Fruit fly (Drosophila melanogaster): Measurements from ENCODE around the gene pasi1.

Gene pasi1

DNA sequence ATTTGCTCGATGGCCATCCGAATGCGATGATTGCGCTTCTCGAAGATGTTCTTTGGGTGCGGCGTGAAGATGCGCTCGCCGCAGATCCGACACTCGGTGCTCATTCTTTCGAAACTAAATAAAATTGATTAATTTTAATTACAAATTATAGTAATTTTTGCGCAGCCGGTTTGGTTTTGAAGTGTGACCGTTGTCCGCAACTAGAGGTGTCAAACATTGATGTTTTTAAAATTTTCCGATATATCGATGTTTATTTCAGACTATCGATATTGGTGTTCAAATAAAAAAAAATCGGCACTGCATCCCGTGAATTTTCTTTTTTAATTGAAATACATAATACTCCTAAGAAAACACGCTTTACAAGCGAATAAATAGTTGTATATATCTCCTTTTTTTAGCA lies 14.1 kb downstream of the pasi1 start, which contains the start of gene Odj (continued):
- TF ChIP-seq CG11085 (GFP tag; IDR thresholded peaks at IDR 0.05) (no peak), Meics (GFP tag; optimal IDR thresholded peaks at IDR 0.05) (no peak), lov (optimal IDR thresholded peaks at IDR 0.05) (no peak), lov (GFP tag; IDR thresholded peaks at IDR 0.05) (no peak), pho (GFP tag; optimal IDR thresholded peaks at IDR 0.05) (peak; percentile 4), sug (tag; optimal IDR thresholded peaks at IDR 0.05) (peak; percentile 17), CG11560 (tag; IDR thresholded peaks at IDR 0.05) (no peak), Asciz (GFP tag; optimal IDR thresholded peaks at IDR 0.05) (no peak), CG4707 (GFP tag; optimal IDR thresholded peaks at IDR 0.05) (no peak), HLH4C (GFP tag; IDR thresholded peaks at IDR 0.05; ENCODE audit: partially characterized antibody) (peak; percentile 88), h (optimal IDR thresholded peaks at IDR 0.05) (no peak), pfk (GFP tag; optimal IDR thresholded peaks at IDR 0.05) (no peak), CG15479 (GFP tag; optimal IDR thresholded peaks at IDR 0.05) (no peak), CG43689 (GFP tag; IDR thresholded peaks at IDR 0.05) (no peak), CG6791 (GFP tag; IDR thresholded peaks at IDR 0.05; ENCODE audit: partially characterized antibody) (peak; percentile 94), gt (GFP tag; IDR thresholded peaks at IDR 0.05) (no peak), Oli (tag; optimal IDR thresholded peaks at IDR 0.05) (no peak), CG9215 (GFP tag; IDR thresholded peaks at IDR 0.05) (no peak), shn (GFP tag; optimal IDR thresholded peaks at IDR 0.05) (no peak), Dbx (GFP tag; IDR thresholded peaks at IDR 0.05) (no peak), CG12942 (GFP tag; optimal IDR thresholded peaks at IDR 0.05) (no peak), jumu (GFP tag; optimal IDR thresholded peaks at IDR 0.05) (no peak), CG7987 (GFP tag; optimal IDR thresholded peaks at IDR 0.05) (no peak), bbx (GFP tag; IDR thresholded peaks at IDR 0.05; ENCODE audit: partially characterized antibody) (peak; percentile 96), CG9817 (tag; optimal IDR thresholded peaks at IDR 0.05) (no peak), dan (GFP tag; IDR thresholded peaks at IDR 0.05) (no peak), dmrt99B (tag; optimal IDR thresholded peaks at IDR 0.05) (no peak), CTCF (GFP tag; optimal IDR thresholded peaks at IDR 0.05) (no peak), zf30C (GFP tag; optimal IDR thresholded peaks at IDR 0.05) (no peak), CG12391 (tag; optimal IDR thresholded peaks at IDR 0.05) (peak; percentile 43), CG11696 (GFP tag; IDR thresholded peaks at IDR 0.05) (no peak), ara (GFP tag; IDR thresholded peaks at IDR 0.05) (no peak), gsb (GFP tag; IDR thresholded peaks at IDR 0.05) (no peak), CG7745 (tag; optimal IDR thresholded peaks at IDR 0.05) (peak; percentile 85), Kr (GFP tag; optimal IDR thresholded peaks at IDR 0.05) (no peak), zfh2 (GFP tag; optimal IDR thresholded peaks at IDR 0.05) (no peak), MBD-R2 (GFP tag; IDR thresholded peaks at IDR 0.05) (peak; percentile 94), bigmax (GFP tag; optimal IDR thresholded peaks at IDR 0.05) (no peak), NK7.1 (GFP tag; optimal IDR thresholded peaks at IDR 0.05) (no peak), Deaf1 (tag; optimal IDR thresholded peaks at IDR 0.05) (no peak), Ada2b (GFP tag; IDR thresholded peaks at IDR 0.05) (no peak), schlank (tag; optimal IDR thresholded peaks at IDR 0.05) (no peak), CG6813 (GFP tag; optimal IDR thresholded peaks at IDR 0.05) (no peak), ato (GFP tag; IDR thresholded peaks at IDR 0.05; ENCODE audit: partially characterized antibody) (peak; percentile 89), HHEX (GFP tag; optimal IDR thresholded peaks at IDR 0.05) (no peak), CG10366 (GFP tag; IDR thresholded peaks at IDR 0.05) (no peak), CHES-1-like (GFP tag; optimal IDR thresholded peaks at IDR 0.05) (no peak), chif (GFP tag; optimal IDR thresholded peaks at IDR 0.05) (no peak), croc (GFP tag; conservative IDR thresholded peaks at IDR 0.05) (no peak), amos (GFP tag; IDR thresholded peaks at IDR 0.05; ENCODE audit: partially characterized antibody) (peak; percentile 96), org-1 (GFP tag; optimal IDR thresholded peaks at IDR 0.05) (no peak), her (GFP tag; optimal IDR thresholded peaks at IDR 0.05) (no peak), CG10321 (GFP tag; IDR thresholded peaks at IDR 0.05) (no peak)

Data from whole organism, embryonic.